Worm (Caenorhabditis elegans): ENCODE data around the gene ndua-1.

- TF ChIP-seq unc-62 (GFP tag; optimal IDR thresholded peaks at IDR 0.05) (no peak), unc-39 (tag; optimal IDR thresholded peaks at IDR 0.05) (no peak), elt-1 (tag; optimal IDR thresholded peaks at IDR 0.05; ENCODE audit: borderline replicate concordance, insufficient read depth) (no peak), nhr-237 (tag; optimal IDR thresholded peaks at IDR 0.05) (no peak), hlh-1 (tag; optimal IDR thresholded peaks at IDR 0.05) (no peak), mab-5 (tag; optimal IDR thresholded peaks at IDR 0.05) (no peak), nhr-76 (tag; optimal IDR thresholded peaks at IDR 0.05) (no peak), M03D4.4 (tag; optimal IDR thresholded peaks at IDR 0.05) (no peak), pha-4 (tag; optimal IDR thresholded peaks at IDR 0.05) (no peak), ces-1 (GFP tag; optimal IDR thresholded peaks at IDR 0.05) (no peak), sptf-1 (tag; optimal IDR thresholded peaks at IDR 0.05) (no peak)
These were observed 10.2 kb downstream of the ndua-1 start for ce11 chrV:20841484-20841883.

All from whole organism, mixed stage, embryonic.